Worm (Caenorhabditis elegans): ENCODE data around the gene W04D12.1.

- TF ChIP-seq ama-1 (optimal IDR thresholded peaks at IDR 0.05) (no peak), unc-62 (GFP tag; optimal IDR thresholded peaks at IDR 0.05) (no peak), lin-13 (GFP tag; optimal IDR thresholded peaks at IDR 0.05) (no peak), elt-3 (tag; optimal IDR thresholded peaks at IDR 0.05) (no peak), lsy-2 (tag; optimal IDR thresholded peaks at IDR 0.05) (no peak), F13H6.1 (tag; optimal IDR thresholded peaks at IDR 0.05) (no peak), nhr-237 (tag; optimal IDR thresholded peaks at IDR 0.05) (no peak), nhr-77 (tag; optimal IDR thresholded peaks at IDR 0.05) (no peak), dmd-4 (tag; optimal IDR thresholded peaks at IDR 0.05) (no peak), blmp-1 (tag; optimal IDR thresholded peaks at IDR 0.05; ENCODE audit: insufficient read depth) (no peak), ceh-82 (tag; optimal IDR thresholded peaks at IDR 0.05) (no peak), egl-27 (tag; optimal IDR thresholded peaks at IDR 0.05) (no peak), nhr-12 (tag; optimal IDR thresholded peaks at IDR 0.05) (no peak)
Measured at ce11 chrIII:5884459-5884858, 47.7 kb downstream of the W04D12.1 start.
